Fruit fly (Drosophila melanogaster) whole organism, pupa: ENCODE results near the gene CG42724.
A peak's percentile ranks its signal among the peaks of the same experiment; 100 is the strongest.

ENCODE experiments used
- CG10348 ChIP-seq: fragments of 200-800 bp; sonication (Bioruptor generic); IDR thresholded peaks from 2 replicates; pipeline ENCODE4 v1.3.6; 2022; ENCODE audit warnings: missing biosample characterization, missing genetic modification characterization
- CG12605 ChIP-seq: fragments of 200-800 bp; sonication (Bioruptor generic); IDR thresholded peaks from 2 replicates; pipeline ENCODE4 v1.3.6; 2022; ENCODE audit warnings: missing biosample characterization, missing genetic modification characterization
- CG13204 ChIP-seq: fragments of 200-800 bp; sonication (Bioruptor generic); optimal IDR thresholded peaks from 2 replicates; lab custom pipeline; 2018; ENCODE audit warnings: missing biosample characterization, mild to moderate bottlenecking, missing genetic modification characterization, moderate library complexity
- CG14655 ChIP-seq: fragments of 200-800 bp; sonication (Bioruptor generic); optimal IDR thresholded peaks from 3 replicates; lab custom pipeline; 2017; ENCODE audit warnings: mild to moderate bottlenecking, missing biosample characterization, missing genetic modification reagents, missing genetic modification characterization
- CG15710 ChIP-seq: fragments of 200-800 bp; sonication (Bioruptor generic); optimal IDR thresholded peaks from 2 replicates; lab custom pipeline; 2018; ENCODE audit warnings: missing biosample characterization, mild to moderate bottlenecking, missing genetic modification characterization, moderate library complexity
- CG17806 ChIP-seq: fragments of 200-800 bp; sonication (Bioruptor generic); optimal IDR thresholded peaks from 2 replicates; lab custom pipeline; 2018; ENCODE audit warnings: missing biosample characterization, mild to moderate bottlenecking, missing genetic modification characterization, moderate library complexity
- CG32121 ChIP-seq: fragments of 200-800 bp; sonication (Bioruptor generic); IDR thresholded peaks from 2 replicates; pipeline ENCODE4 v1.3.6; 2022; ENCODE audit warnings: missing biosample characterization, missing genetic modification characterization
- CG34367 ChIP-seq: fragments of 200-800 bp; sonication (Bioruptor generic); optimal IDR thresholded peaks from 2 replicates; lab custom pipeline; 2018; ENCODE audit warnings: missing biosample characterization, mild to moderate bottlenecking, missing genetic modification characterization
- CG4496 ChIP-seq: fragments of 200-800 bp; sonication (Bioruptor generic); IDR thresholded peaks from 3 replicates; pipeline ENCODE4 v1.3.6; 2022; ENCODE audit warnings: missing biosample characterization, missing genetic modification characterization
- CG8159 ChIP-seq: fragments of 200-800 bp; sonication (Bioruptor generic); optimal IDR thresholded peaks from 3 replicates; lab custom pipeline; 2018; ENCODE audit warnings: missing biosample characterization, mild to moderate bottlenecking, missing genetic modification characterization, moderate library complexity
- CG8301 ChIP-seq: fragments of 200-800 bp; sonication (Bioruptor generic); optimal IDR thresholded peaks from 2 replicates; lab custom pipeline; 2018; ENCODE audit warnings: missing biosample characterization, mild to moderate bottlenecking, missing genetic modification characterization
- CG9948 ChIP-seq: fragments of 200-800 bp; sonication (Bioruptor generic); optimal IDR thresholded peaks from 2 replicates; lab custom pipeline; 2018; ENCODE audit warnings: missing biosample characterization, mild to moderate bottlenecking, missing genetic modification characterization, moderate library complexity
- D1 ChIP-seq: fragments of 200-800 bp; sonication (Bioruptor generic); optimal IDR thresholded peaks from 2 replicates; lab custom pipeline; 2018; ENCODE audit warnings: missing biosample characterization, mild to moderate bottlenecking, missing genetic modification characterization, moderate library complexity
- EcR ChIP-seq: fragments of 200-800 bp; sonication (Bioruptor generic); optimal IDR thresholded peaks from 3 replicates; lab custom pipeline; 2019; ENCODE audit warnings: missing biosample characterization, missing genetic modification characterization, mild to moderate bottlenecking, moderate library complexity, missing genetic modification reagents
- Ets98B ChIP-seq: fragments of 200-800 bp; sonication (Bioruptor generic); IDR thresholded peaks from 2 replicates; pipeline ENCODE4 v1.3.6; 2022; ENCODE audit warnings: missing biosample characterization, missing genetic modification characterization
- Pif1A ChIP-seq: fragments of 200-800 bp; sonication (Bioruptor generic); optimal IDR thresholded peaks from 3 replicates; lab custom pipeline; 2016; ENCODE audit warnings: missing biosample characterization, missing genetic modification characterization
- Pif1B ChIP-seq: fragments of 200-800 bp; sonication (Bioruptor generic); optimal IDR thresholded peaks from 3 replicates; lab custom pipeline; 2016; ENCODE audit warnings: missing biosample characterization, missing genetic modification characterization
- Snoo ChIP-seq: fragments of 200-800 bp; sonication (Bioruptor generic); optimal IDR thresholded peaks from 3 replicates; lab custom pipeline; 2017; ENCODE audit warnings: missing biosample characterization, mild to moderate bottlenecking, missing genetic modification characterization, inconsistent platforms
- fd96Ca ChIP-seq: fragments of 200-800 bp; sonication (Bioruptor generic); IDR thresholded peaks from 3 replicates; pipeline ENCODE4 v1.3.6; 2022; ENCODE audit warnings: missing biosample characterization, missing genetic modification characterization
- gl ChIP-seq: fragments of 200-800 bp; sonication (Bioruptor generic); optimal IDR thresholded peaks from 2 replicates; lab custom pipeline; 2018; ENCODE audit warnings: missing biosample characterization, mild to moderate bottlenecking, missing genetic modification characterization
- rn ChIP-seq: fragments of 200-800 bp; sonication (Bioruptor generic); IDR thresholded peaks from 2 replicates; pipeline ENCODE4 v1.3.6; 2022; ENCODE audit warnings: missing biosample characterization, missing genetic modification characterization

The CG42724 gene

dm6 chr3R:6402522-6403171 is 34.6 kb upstream of the CG42724 start:
- TF ChIP-seq CG8301 (tag; lab: Kevin White, UChicago) (no peak), CG9948 (no peak), fd96Ca (GFP tag; lab: Robert Waterston, UW) (no peak), Snoo (peak; percentile 31), rn (GFP tag; lab: Robert Waterston, UW) (no peak), CG13204 (GFP tag; lab: Kevin White, UChicago) (peak; percentile 40), Pif1B (no peak), CG4496 (0 out of 3 replicates have a peak, but pooled peaks have one; percentile 23), CG10348 (GFP tag; lab: Robert Waterston, UW) (no peak), CG17806 (no peak), CG32121 (GFP tag; lab: Robert Waterston, UW) (no peak), CG8159 (peak; percentile 10), Ets98B (no peak), Pif1A (GFP tag; lab: Kevin White, UChicago) (no peak), D1 (tag; lab: Kevin White, UChicago) (no peak), gl (peak; percentile 2), CG34367 (tag; lab: Kevin White, UChicago) (no peak), CG14655 (GFP tag; lab: Kevin White, UChicago) (no peak), CG15710 (tag; lab: Kevin White, UChicago) (no peak), EcR (peak; percentile 20), CG12605 (GFP tag; lab: Robert Waterston, UW) (peak; percentile 65)

- TF ChIP-seq rn (GFP tag; lab: Robert Waterston, UW), result no peak
- no peak for TF ChIP-seq D1 (tag; lab: Kevin White, UChicago)
- no peak for TF ChIP-seq CG10348 (GFP tag; lab: Robert Waterston, UW)
- TF ChIP-seq Snoo, result peak; percentile 4
- TF ChIP-seq CG14655 (GFP tag; lab: Kevin White, UChicago), result peak; percentile 23
Observed at dm6 chr3R:6401522-6401844, 33.4 kb upstream of the CG42724 start.

- TF ChIP-seq EcR (peak; percentile 8), CG15710 (tag; lab: Kevin White, UChicago) (no peak), CG14655 (GFP tag; lab: Kevin White, UChicago) (no peak), Ets98B (no peak), rn (GFP tag; lab: Robert Waterston, UW) (no peak), CG32121 (GFP tag; lab: Robert Waterston, UW) (no peak), CG17806 (no peak), CG12605 (GFP tag; lab: Robert Waterston, UW) (no peak)
Observed at dm6 chr3R:6400710-6401521, 32.8 kb upstream of the CG42724 start.

- TF ChIP-seq rn (GFP tag; lab: Robert Waterston, UW), result no peak
Observed at dm6 chr3R:6399752-6400151, 31.7 kb upstream of the CG42724 start.

- TF ChIP-seq CG15710 (tag; lab: Kevin White, UChicago) (no peak), CG4496 (no peak), D1 (tag; lab: Kevin White, UChicago) (no peak), EcR (no peak), fd96Ca (GFP tag; lab: Robert Waterston, UW) (no peak), Ets98B (no peak), rn (GFP tag; lab: Robert Waterston, UW) (no peak), Pif1A (GFP tag; lab: Kevin White, UChicago) (no peak), CG34367 (tag; lab: Kevin White, UChicago) (no peak), CG8301 (tag; lab: Kevin White, UChicago) (no peak), Snoo (no peak), CG17806 (no peak), gl (no peak)
Observed at dm6 chr3R:6399289-6399688, 31.2 kb upstream of the CG42724 start.

dm6 chr3R:6397611-6398092 is 29.6 kb upstream of the CG42724 start:
- TF ChIP-seq gl (no peak), Snoo (peak; percentile 60), CG34367 (tag; lab: Kevin White, UChicago) (no peak), CG14655 (GFP tag; lab: Kevin White, UChicago) (peak; percentile 4), EcR (peak; percentile 13), CG8159 (peak; percentile 47), Pif1A (GFP tag; lab: Kevin White, UChicago) (peak; percentile 55), CG17806 (peak; percentile 6), Pif1B (no peak), fd96Ca (GFP tag; lab: Robert Waterston, UW) (no peak), CG12605 (GFP tag; lab: Robert Waterston, UW) (no peak), CG15710 (tag; lab: Kevin White, UChicago) (peak; percentile 37), CG4496 (no peak)
